Fruit fly (Drosophila melanogaster): ENCODE measurements around the gene SdhBL.

The SdhBL gene

dm6 chrX:18938127-18938939 lies 44.1 kb downstream of the SdhBL start (continued):
- TF ChIP-seq Camta (GFP tag; optimal IDR thresholded peaks at IDR 0.05) (no peak), CG11695 (GFP tag; IDR thresholded peaks at IDR 0.05) (no peak), repo (GFP tag; optimal IDR thresholded peaks at IDR 0.05) (no peak), CG11504 (tag; optimal IDR thresholded peaks at IDR 0.05) (peak; percentile 56), run (tag; optimal IDR thresholded peaks at IDR 0.05) (no peak), Spps (tag; optimal IDR thresholded peaks at IDR 0.05) (peak; percentile 23), Hsf (GFP tag; optimal IDR thresholded peaks at IDR 0.05) (peak; percentile 17), fd64A (GFP tag; optimal IDR thresholded peaks at IDR 0.05) (no peak), rib (GFP tag; IDR thresholded peaks at IDR 0.05) (no peak), pita (GFP tag; optimal IDR thresholded peaks at IDR 0.05) (no peak), Dfd (GFP tag; optimal IDR thresholded peaks at IDR 0.05) (no peak), Ada2b (GFP tag; IDR thresholded peaks at IDR 0.05) (no peak), CG18764 (GFP tag; optimal IDR thresholded peaks at IDR 0.05) (no peak), Dek (tag; optimal IDR thresholded peaks at IDR 0.05) (peak; percentile 35), p53 (GFP tag; optimal IDR thresholded peaks at IDR 0.05) (no peak), CG17568 (GFP tag; optimal IDR thresholded peaks at IDR 0.05) (peak; percentile 13), Blimp-1 (GFP tag; optimal IDR thresholded peaks at IDR 0.05) (peak; percentile 60), CG4820 (GFP tag; optimal IDR thresholded peaks at IDR 0.05) (peak; percentile 13), Gsc (GFP tag; IDR thresholded peaks at IDR 0.05) (no peak), Taf1 (GFP tag; IDR thresholded peaks at IDR 0.05) (peak; percentile 30; the same call in 1 of the 2 replicates), CG9876 (GFP tag; optimal IDR thresholded peaks at IDR 0.05) (no peak), Adf1 (GFP tag; IDR thresholded peaks at IDR 0.05) (no peak), CG15073 (GFP tag; optimal IDR thresholded peaks at IDR 0.05) (no peak), CG9932 (GFP tag; IDR thresholded peaks at IDR 0.05) (peak; percentile 70), sob (GFP tag; IDR thresholded peaks at IDR 0.05) (peak; percentile 51), B-H2 (GFP tag; optimal IDR thresholded peaks at IDR 0.05) (no peak), trem (tag; optimal IDR thresholded peaks at IDR 0.05) (peak; percentile 47), chn (GFP tag; optimal IDR thresholded peaks at IDR 0.05) (no peak), ara (GFP tag; IDR thresholded peaks at IDR 0.05) (peak; percentile 41; the same call in 1 of the 2 replicates), Ets65A (GFP tag) (no peak), CG11398 (GFP tag; optimal IDR thresholded peaks at IDR 0.05) (no peak), nau (GFP tag; optimal IDR thresholded peaks at IDR 0.05) (no peak), Neu2 (GFP tag; optimal IDR thresholded peaks at IDR 0.05; ENCODE audit: borderline replicate concordance) (no peak), bab2 (GFP tag; optimal IDR thresholded peaks at IDR 0.05) (no peak), CG6175 (GFP tag; IDR thresholded peaks at IDR 0.05) (no peak), HLH3B (GFP tag; IDR thresholded peaks at IDR 0.05) (no peak), CG5953 (GFP tag; IDR thresholded peaks at IDR 0.05) (no peak), mirr (GFP tag; optimal IDR thresholded peaks at IDR 0.05) (no peak), CG13424 (tag; optimal IDR thresholded peaks at IDR 0.05) (peak; percentile 30), tap (tag; optimal IDR thresholded peaks at IDR 0.05) (no peak), Atf3 (GFP tag; optimal IDR thresholded peaks at IDR 0.05) (no peak), Lim3 (GFP tag; IDR thresholded peaks at IDR 0.05) (no peak), CG13123 (GFP tag; optimal IDR thresholded peaks at IDR 0.05) (peak; percentile 39), CoRest (tag; optimal IDR thresholded peaks at IDR 0.05) (peak; percentile 81), CG6854 (GFP tag; optimal IDR thresholded peaks at IDR 0.05) (no peak), CG6683 (GFP tag; optimal IDR thresholded peaks at IDR 0.05) (no peak), ash1 (GFP tag; optimal IDR thresholded peaks at IDR 0.05) (no peak), Atf-2 (GFP tag; optimal IDR thresholded peaks at IDR 0.05) (no peak), tx (GFP tag; optimal IDR thresholded peaks at IDR 0.05) (no peak), CG12071 (GFP tag; optimal IDR thresholded peaks at IDR 0.05) (no peak), CG16815 (GFP tag; optimal IDR thresholded peaks at IDR 0.05) (peak; percentile 62)

All from whole organism, embryonic.